Fruit fly (Drosophila melanogaster): Measurements from ENCODE around the gene CG7071.

- TF ChIP-seq Gug (GFP tag; IDR thresholded peaks at IDR 0.05) (no peak), CG10669 (GFP tag; optimal IDR thresholded peaks at IDR 0.05) (no peak), Lpt (GFP tag; optimal IDR thresholded peaks at IDR 0.05) (no peak), CG34406 (GFP tag; optimal IDR thresholded peaks at IDR 0.05) (no peak), CG8119 (GFP tag; IDR thresholded peaks at IDR 0.05) (no peak), Hr39 (GFP tag; optimal IDR thresholded peaks at IDR 0.05) (no peak), CG11902 (GFP tag; optimal IDR thresholded peaks at IDR 0.05) (no peak), CG9139 (GFP tag; optimal IDR thresholded peaks at IDR 0.05) (no peak)
Measured at dm6 chr3R:22323994-22324393, 38.4 kb upstream of the CG7071 start, which contains the start of gene CG34377.

Measured in whole organism, prepupa.